Fruit fly (Drosophila melanogaster): ENCODE data around the gene ase.

Gene ase

DNA sequence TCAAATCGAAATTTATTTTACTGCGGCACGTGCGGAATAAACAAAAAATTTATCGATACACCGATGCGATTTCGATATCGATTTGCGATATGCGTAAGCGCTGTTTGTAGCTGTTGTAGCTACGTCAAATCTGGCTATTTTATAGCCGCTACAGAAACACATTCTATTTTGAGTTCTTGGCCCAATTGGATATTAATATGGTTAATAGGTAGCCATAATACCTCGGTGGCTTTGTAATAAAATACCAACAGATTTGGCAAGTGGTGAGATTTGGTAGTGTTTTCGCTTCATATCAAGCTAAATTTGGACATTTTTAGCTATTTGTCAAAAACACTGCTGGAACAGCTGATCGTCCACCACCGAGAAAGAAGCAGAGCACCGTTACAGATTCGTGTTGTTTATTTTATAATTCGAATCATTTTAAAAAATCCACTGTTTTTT is 27.0 kb downstream of the ase start, which contains the start of the genes CG18273 and CG3156 (continued):
- peak; percentile 55 for TF ChIP-seq CoRest (tag; optimal IDR thresholded peaks at IDR 0.05)
- peak; percentile 15 for TF ChIP-seq pho (GFP tag; optimal IDR thresholded peaks at IDR 0.05)
- no peak for TF ChIP-seq Adf1 (GFP tag; IDR thresholded peaks at IDR 0.05)
- TF ChIP-seq CG14667 (GFP tag; IDR thresholded peaks at IDR 0.05): no peak
- TF ChIP-seq wor (GFP tag; IDR thresholded peaks at IDR 0.05): no peak
- no peak for TF ChIP-seq sim (GFP tag; IDR thresholded peaks at IDR 0.05)
- no peak for TF ChIP-seq CG12104 (GFP tag; optimal IDR thresholded peaks at IDR 0.05)
- TF ChIP-seq gfzf (GFP tag; optimal IDR thresholded peaks at IDR 0.05): peak; percentile 39
- peak in 1 of 2 experiments; percentile 5 for TF ChIP-seq dpn (GFP tag; optimal IDR thresholded peaks at IDR 0.05)
- 0 out of 2 replicates have a peak, but pooled peaks have one; percentile 6 for TF ChIP-seq Xrp1 (GFP tag; IDR thresholded peaks at IDR 0.05)
- peak; percentile 46 for TF ChIP-seq CG9932 (GFP tag; IDR thresholded peaks at IDR 0.05)
- TF ChIP-seq shn (GFP tag; optimal IDR thresholded peaks at IDR 0.05): peak; percentile 19
- peak; percentile 53 for TF ChIP-seq sug (tag; optimal IDR thresholded peaks at IDR 0.05)
- TF ChIP-seq bigmax (GFP tag; optimal IDR thresholded peaks at IDR 0.05): no peak
- TF ChIP-seq en (GFP tag; optimal IDR thresholded peaks at IDR 0.05): no peak
- no peak for TF ChIP-seq CG11247 (GFP tag; IDR thresholded peaks at IDR 0.05)

DNA sequence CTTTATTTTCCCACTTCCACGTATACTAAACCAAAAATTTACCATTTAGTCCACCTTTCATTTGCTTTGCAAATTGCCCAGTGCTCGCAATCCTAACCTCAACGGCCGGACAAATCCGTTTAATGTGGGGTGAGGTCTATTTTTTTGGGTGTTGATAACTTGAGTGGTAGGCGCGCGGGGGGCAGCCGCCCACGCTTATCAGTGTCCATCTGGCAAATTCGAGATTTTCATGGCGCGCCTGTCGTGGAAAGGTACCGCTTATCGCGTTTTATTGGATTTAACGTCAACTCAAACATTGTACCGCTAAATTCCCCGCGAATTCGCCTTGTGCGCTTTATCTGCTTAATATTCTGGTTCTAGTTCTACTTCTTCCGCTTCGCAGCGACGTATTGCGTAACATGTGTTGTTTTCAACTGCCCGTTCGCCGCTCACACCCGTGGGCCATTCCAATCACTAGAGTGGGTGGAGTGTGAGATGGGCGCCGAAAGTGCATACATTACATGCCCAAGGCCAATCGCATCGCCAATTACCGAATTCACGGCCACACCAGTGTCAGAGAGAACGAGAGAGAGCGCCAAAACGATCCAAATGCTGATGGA is 32.3 kb downstream of the ase start:
- TF ChIP-seq CG14014 (GFP tag; IDR thresholded peaks at IDR 0.05): no peak
- no peak for TF ChIP-seq CG6254 (GFP tag; optimal IDR thresholded peaks at IDR 0.05)
- TF ChIP-seq ham (GFP tag; IDR thresholded peaks at IDR 0.05): no peak
- TF ChIP-seq klu (GFP tag; IDR thresholded peaks at IDR 0.05): peak; percentile 53; the same call in 1 of the 2 replicates
- no peak for TF ChIP-seq D (optimal IDR thresholded peaks at IDR 0.05)
- TF ChIP-seq D (GFP tag; optimal IDR thresholded peaks at IDR 0.05): no peak
- no peak for TF ChIP-seq Ets65A (GFP tag)
- TF ChIP-seq Pdp1 (GFP tag; optimal IDR thresholded peaks at IDR 0.05): peak in 1 of 2 experiments; percentile 99
- TF ChIP-seq sug (tag; optimal IDR thresholded peaks at IDR 0.05): peak; percentile 96
- TF ChIP-seq mirr (GFP tag; optimal IDR thresholded peaks at IDR 0.05): peak; percentile 49
- no peak for TF ChIP-seq wdn (GFP tag; IDR thresholded peaks at IDR 0.05)
- TF ChIP-seq gsb (GFP tag; IDR thresholded peaks at IDR 0.05): no peak
- no peak for TF ChIP-seq Sry-β (GFP tag; optimal IDR thresholded peaks at IDR 0.05)
- no peak for TF ChIP-seq zfh1 (GFP tag; IDR thresholded peaks at IDR 0.05)
- 0 out of 3 replicates have a peak, but pooled peaks have one; percentile 8 for TF ChIP-seq HLH4C (GFP tag; IDR thresholded peaks at IDR 0.05; ENCODE audit: partially characterized antibody)
- peak; percentile 51; the same call in 1 of the 2 replicates for TF ChIP-seq NFAT (GFP tag; IDR thresholded peaks at IDR 0.05)
- TF ChIP-seq sd (tag; optimal IDR thresholded peaks at IDR 0.05): peak; percentile 67
- TF ChIP-seq CG17568 (GFP tag; optimal IDR thresholded peaks at IDR 0.05): no peak
- no peak for TF ChIP-seq unc-4 (GFP tag; IDR thresholded peaks at IDR 0.05; ENCODE audit: partially characterized antibody)
- TF ChIP-seq CG15479 (GFP tag; optimal IDR thresholded peaks at IDR 0.05): peak; percentile 33
- peak; percentile 74 for TF ChIP-seq grn (GFP tag; optimal IDR thresholded peaks at IDR 0.05)
- TF ChIP-seq eve (GFP tag; optimal IDR thresholded peaks at IDR 0.05): no peak
- no peak for TF ChIP-seq CG8388 (GFP tag; optimal IDR thresholded peaks at IDR 0.05)
- no peak for TF ChIP-seq CG1647 (GFP tag; optimal IDR thresholded peaks at IDR 0.05)
- TF ChIP-seq ssp (GFP tag; IDR thresholded peaks at IDR 0.05): no peak
- no peak for TF ChIP-seq CG6765 (GFP tag; optimal IDR thresholded peaks at IDR 0.05)
- TF ChIP-seq tap (tag; optimal IDR thresholded peaks at IDR 0.05): no peak
- peak; percentile 83 for TF ChIP-seq crol (GFP tag; IDR thresholded peaks at IDR 0.05)
- TF ChIP-seq Nf-YA (GFP tag; IDR thresholded peaks at IDR 0.05): no peak
- TF ChIP-seq Bdp1 (GFP tag; optimal IDR thresholded peaks at IDR 0.05): no peak
- no peak for TF ChIP-seq ewg (GFP tag; optimal IDR thresholded peaks at IDR 0.05)
- TF ChIP-seq B-H2 (GFP tag; optimal IDR thresholded peaks at IDR 0.05): no peak
- peak; percentile 89 for TF ChIP-seq bigmax (GFP tag; optimal IDR thresholded peaks at IDR 0.05)
- TF ChIP-seq ftz-f1 (GFP tag; optimal IDR thresholded peaks at IDR 0.05): peak; percentile 16
- TF ChIP-seq GATAe (GFP tag; conservative IDR thresholded peaks at IDR 0.05): peak; percentile 67
- no peak for TF ChIP-seq CG30020 (tag; optimal IDR thresholded peaks at IDR 0.05)
- TF ChIP-seq CG12104 (GFP tag; optimal IDR thresholded peaks at IDR 0.05): no peak

Data from whole organism, embryonic.